Worm (Caenorhabditis elegans) whole organism, midembryonic: ENCODE data around the gene mttu-1.
A peak's percentile ranks its signal among the peaks of the same experiment; 100 is the strongest.

Experiments used
- T22C8.4 ChIP-seq: fragments of 200-800 bp; sonication (Bioruptor generic); IDR thresholded peaks from 2 replicates; pipeline ENCODE4 v1.3.6; 2022; ENCODE audit warnings: missing genetic modification characterization, missing compliant biosample characterization
- cog-1 ChIP-seq: sonication (generic microtip); optimal IDR thresholded peaks from 2 replicates; lab custom pipeline; 2016; ENCODE audit warnings: missing genetic modification characterization, missing compliant biosample characterization
- flt-1 ChIP-seq: fragments of 200-800 bp; sonication (Bioruptor generic); IDR thresholded peaks from 2 replicates; pipeline ENCODE4 v1.3.6; 2022; ENCODE audit warnings: missing genetic modification characterization, missing compliant biosample characterization
- klf-2 ChIP-seq: fragments of 200-800 bp; sonication (Bioruptor generic); conservative IDR thresholded peaks from 2 replicates; pipeline ENCODE4 v1.3.6; 2022; ENCODE audit warnings: missing genetic modification reagents, missing genetic modification characterization, missing compliant biosample characterization
- med-1 ChIP-seq: sonication (generic microtip); optimal IDR thresholded peaks from 2 replicates; lab custom pipeline; 2017; ENCODE audit warnings: missing genetic modification characterization, mild to moderate bottlenecking, missing compliant biosample characterization, antibody characterized with exemption, missing genetic modification reagents; ENCODE audit not compliant: insufficient read depth
- ref-1 ChIP-seq: fragments of 200-800 bp; sonication (Bioruptor generic); conservative IDR thresholded peaks from 2 replicates; pipeline ENCODE4 v1.3.6; 2022; ENCODE audit warnings: missing genetic modification reagents, missing genetic modification characterization, missing compliant biosample characterization
- tab-1 ChIP-seq: fragments of 200-800 bp; sonication (Bioruptor generic); IDR thresholded peaks from 2 replicates; pipeline ENCODE4 v1.3.6; 2022; ENCODE audit warnings: missing genetic modification characterization, missing compliant biosample characterization
- ztf-23 ChIP-seq: fragments of 200-800 bp; sonication (Bioruptor generic); IDR thresholded peaks from 2 replicates; pipeline ENCODE4 v1.3.6; 2022; ENCODE audit warnings: missing genetic modification reagents, missing genetic modification characterization, missing compliant biosample characterization
- ztf-29 ChIP-seq: fragments of 200-800 bp; sonication (Bioruptor generic); IDR thresholded peaks from 2 replicates; pipeline ENCODE4 v1.3.6; 2022; ENCODE audit warnings: missing genetic modification reagents, missing genetic modification characterization, missing compliant biosample characterization

The mttu-1 gene

DNA sequence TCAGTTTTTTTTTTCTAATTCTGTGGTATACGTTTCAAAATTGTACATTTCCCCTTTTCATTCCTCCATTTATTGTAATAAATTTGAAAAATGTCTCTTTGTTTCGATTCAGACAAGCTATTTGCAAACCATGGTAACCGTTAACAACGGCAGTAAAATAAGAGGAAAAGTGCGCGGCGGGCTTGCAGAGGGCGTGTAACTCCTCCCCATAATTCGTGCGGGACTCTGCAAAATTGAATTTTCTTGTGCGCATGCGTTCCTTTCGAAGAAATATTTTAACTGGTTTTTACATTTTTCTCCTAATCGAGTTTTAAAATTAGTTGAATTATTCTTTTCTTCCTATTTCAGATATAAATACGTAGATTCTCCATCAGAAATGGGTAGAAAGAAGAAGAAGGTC lies 13.9 kb upstream of the mttu-1 start, which contains the start of gene znf-207:
znf-207 (plus strand) TSS at position 349 of the 400 bp plus-strand sequence.
- TF ChIP-seq T22C8.4 (GFP tag; lab: Robert Waterston, UW) (no peak), flt-1 (GFP tag; lab: Robert Waterston, UW) (peak; percentile 66), ref-1 (GFP tag; lab: Robert Waterston, UW) (0 out of 2 replicates have a peak, but pooled peaks have one; percentile 5), med-1 (GFP tag; lab: Kevin White, UChicago) (peak; percentile 72), ztf-29 (GFP tag; lab: Robert Waterston, UW) (no peak), ztf-23 (GFP tag; lab: Robert Waterston, UW) (0 out of 2 replicates have a peak, but pooled peaks have one; percentile 64), tab-1 (GFP tag; lab: Robert Waterston, UW) (peak; percentile 55; the same call in 1 of the 2 replicates), klf-2 (0 out of 2 replicates have a peak, but pooled peaks have one; percentile 31), cog-1 (no peak)

- TF ChIP-seq ztf-29 (GFP tag; lab: Robert Waterston, UW), result no peak
- TF ChIP-seq med-1 (GFP tag; lab: Kevin White, UChicago), result no peak
- no peak for TF ChIP-seq T22C8.4 (GFP tag; lab: Robert Waterston, UW)
- no peak for TF ChIP-seq cog-1
These were observed 11.1 kb upstream of the mttu-1 start for ce11 chrIV:11307770-11308169.

DNA sequence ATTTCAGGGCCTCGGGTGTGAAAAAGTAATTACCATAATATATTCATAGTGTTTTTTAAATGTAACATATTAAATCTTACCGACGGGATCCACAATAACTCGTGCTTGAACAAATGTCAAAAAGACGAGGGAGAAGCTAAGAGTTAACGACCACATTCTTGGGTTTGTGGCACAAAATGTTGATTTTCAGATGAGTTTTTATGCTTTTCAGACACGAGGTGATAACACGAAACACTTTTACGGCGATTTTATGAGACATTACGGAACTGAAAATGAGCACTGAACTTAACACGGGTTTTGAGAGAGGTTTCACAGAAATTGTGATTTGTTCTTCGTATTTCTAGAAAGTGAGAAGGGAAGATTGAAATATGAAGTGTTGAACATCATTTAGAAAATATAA lies 9.9 kb upstream of the mttu-1 start, which contains the start of gene B0035.13:
B0035.13 (minus strand) TSS at position 173 of the 400 bp plus-strand sequence.
- TF ChIP-seq med-1 (GFP tag; lab: Kevin White, UChicago), result no peak
- no peak for TF ChIP-seq klf-2

DNA sequence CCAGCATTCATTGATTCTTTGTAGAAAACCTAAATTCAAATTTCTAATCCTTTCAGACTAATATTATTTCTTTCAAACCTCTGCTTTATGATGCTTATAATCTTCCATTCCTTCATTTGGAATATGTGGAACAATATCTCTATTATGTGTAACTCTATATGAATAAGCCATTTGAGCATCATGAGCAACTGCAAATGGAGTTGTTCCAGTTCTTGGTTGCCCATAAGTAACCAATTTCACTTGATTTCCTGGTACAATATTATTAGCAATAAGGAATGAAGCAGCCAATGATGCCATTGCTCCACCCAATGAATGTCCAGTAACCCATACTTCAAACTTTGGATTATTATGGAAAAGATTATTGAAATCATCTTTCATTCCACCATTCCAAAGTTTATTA lies 8.3 kb upstream of the mttu-1 start:
- no peak for TF ChIP-seq ztf-23 (GFP tag; lab: Robert Waterston, UW)
- TF ChIP-seq ztf-29 (GFP tag; lab: Robert Waterston, UW), result no peak
- TF ChIP-seq flt-1 (GFP tag; lab: Robert Waterston, UW), result no peak
- no peak for TF ChIP-seq ref-1 (GFP tag; lab: Robert Waterston, UW)
- TF ChIP-seq tab-1 (GFP tag; lab: Robert Waterston, UW), result no peak
- TF ChIP-seq med-1 (GFP tag; lab: Kevin White, UChicago), result no peak
- no peak for TF ChIP-seq T22C8.4 (GFP tag; lab: Robert Waterston, UW)
- TF ChIP-seq klf-2, result no peak
- TF ChIP-seq cog-1, result no peak

ce11 chrIV:11298154-11299086 lies 1.7 kb upstream of the mttu-1 start, which contains the start of the genes B0035.15 and dnj-1:
B0035.15 (minus strand) TSS chrIV:11298252.
dnj-1 (plus strand) TSS chrIV:11299036.
- TF ChIP-seq ztf-23 (GFP tag; lab: Robert Waterston, UW) (no peak), T22C8.4 (GFP tag; lab: Robert Waterston, UW) (peak; percentile 63)

ce11 chrIV:11288965-11289364 lies 7.7 kb downstream of the mttu-1 start:
- no peak for TF ChIP-seq ztf-29 (GFP tag; lab: Robert Waterston, UW)
- no peak for TF ChIP-seq cog-1
- TF ChIP-seq ztf-23 (GFP tag; lab: Robert Waterston, UW), result no peak
- no peak for TF ChIP-seq med-1 (GFP tag; lab: Kevin White, UChicago)
- no peak for TF ChIP-seq flt-1 (GFP tag; lab: Robert Waterston, UW)

ce11 chrIV:11287511-11287910 lies 9.2 kb downstream of the mttu-1 start, which contains the start of gene F54D1.6:
F54D1.6 (plus strand) TSS chrIV:11287811.
- TF ChIP-seq klf-2 (no peak), ztf-29 (GFP tag; lab: Robert Waterston, UW) (no peak), ztf-23 (GFP tag; lab: Robert Waterston, UW) (no peak), T22C8.4 (GFP tag; lab: Robert Waterston, UW) (no peak)

- TF ChIP-seq ztf-29 (GFP tag; lab: Robert Waterston, UW), result no peak
- TF ChIP-seq flt-1 (GFP tag; lab: Robert Waterston, UW), result no peak
- TF ChIP-seq med-1 (GFP tag; lab: Kevin White, UChicago), result no peak
- TF ChIP-seq ref-1 (GFP tag; lab: Robert Waterston, UW), result no peak
- TF ChIP-seq ztf-23 (GFP tag; lab: Robert Waterston, UW), result no peak
- TF ChIP-seq klf-2, result no peak
- no peak for TF ChIP-seq T22C8.4 (GFP tag; lab: Robert Waterston, UW)
- TF ChIP-seq tab-1 (GFP tag; lab: Robert Waterston, UW), result no peak
- TF ChIP-seq cog-1, result no peak
These were observed 10.6 kb downstream of the mttu-1 start for ce11 chrIV:11286112-11286511.

DNA sequence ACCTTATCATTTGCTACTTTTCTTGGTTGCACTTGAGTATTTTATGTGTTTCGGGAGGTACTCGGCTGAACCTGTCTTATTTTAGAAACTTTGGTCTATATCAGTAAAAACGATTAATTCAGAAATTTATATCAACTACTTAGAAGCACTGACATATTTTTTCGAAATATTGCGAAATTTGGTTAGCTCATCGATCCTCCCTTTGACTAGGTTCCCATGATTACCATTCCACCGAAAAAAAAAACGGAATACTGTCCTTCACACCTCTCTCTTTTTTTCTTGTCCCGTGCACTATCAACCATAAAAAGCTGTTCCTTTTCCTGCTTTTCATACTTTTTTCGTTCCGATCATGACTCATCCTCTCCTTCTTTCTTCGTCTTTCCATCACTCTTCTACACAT lies 11.4 kb downstream of the mttu-1 start:
- no peak for TF ChIP-seq tab-1 (GFP tag; lab: Robert Waterston, UW)
- no peak for TF ChIP-seq ztf-29 (GFP tag; lab: Robert Waterston, UW)
- TF ChIP-seq T22C8.4 (GFP tag; lab: Robert Waterston, UW), result no peak
- no peak for TF ChIP-seq ref-1 (GFP tag; lab: Robert Waterston, UW)
- no peak for TF ChIP-seq ztf-23 (GFP tag; lab: Robert Waterston, UW)
- TF ChIP-seq klf-2, result no peak
- TF ChIP-seq flt-1 (GFP tag; lab: Robert Waterston, UW), result no peak

DNA sequence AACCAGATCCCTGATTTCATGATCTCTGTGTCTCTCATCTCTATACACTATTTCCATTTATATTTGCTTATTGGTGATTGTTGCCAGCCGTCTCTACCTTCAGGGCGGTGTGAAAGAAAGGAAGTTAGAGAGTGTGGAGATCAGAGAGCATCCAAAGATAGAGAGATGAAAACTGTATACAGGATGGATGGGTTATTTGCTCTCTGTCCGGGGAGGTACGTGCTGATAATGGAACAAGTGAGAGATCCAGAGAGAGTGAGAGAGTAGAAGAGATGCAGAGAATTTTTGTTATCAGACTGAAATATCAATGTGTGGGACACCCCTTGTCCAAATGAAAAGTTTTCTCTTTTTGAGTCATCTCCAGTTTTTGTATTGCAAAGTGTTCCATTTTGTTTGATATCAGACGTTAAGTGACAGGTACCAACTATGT lies 12.6 kb downstream of the mttu-1 start:
- TF ChIP-seq ztf-29 (GFP tag; lab: Robert Waterston, UW) (no peak), tab-1 (GFP tag; lab: Robert Waterston, UW) (no peak), klf-2 (no peak), ztf-23 (GFP tag; lab: Robert Waterston, UW) (no peak), flt-1 (GFP tag; lab: Robert Waterston, UW) (no peak), med-1 (GFP tag; lab: Kevin White, UChicago) (no peak), T22C8.4 (GFP tag; lab: Robert Waterston, UW) (no peak), ref-1 (GFP tag; lab: Robert Waterston, UW) (no peak), cog-1 (no peak)
